Worm (Caenorhabditis elegans) whole organism, midembryonic: ENCODE measurements around the gene D1054.1.

Source experiments
- T22C8.4 ChIP-seq: fragments of 200-800 bp; sonication (Bioruptor generic); IDR thresholded peaks from 2 replicates; pipeline ENCODE4 v1.3.6; 2022; ENCODE audit warnings: missing genetic modification characterization, missing compliant biosample characterization
- cog-1 ChIP-seq: sonication (generic microtip); optimal IDR thresholded peaks from 2 replicates; lab custom pipeline; 2016; ENCODE audit warnings: missing genetic modification characterization, missing compliant biosample characterization
- flt-1 ChIP-seq: fragments of 200-800 bp; sonication (Bioruptor generic); IDR thresholded peaks from 2 replicates; pipeline ENCODE4 v1.3.6; 2022; ENCODE audit warnings: missing genetic modification characterization, missing compliant biosample characterization
- klf-2 ChIP-seq: fragments of 200-800 bp; sonication (Bioruptor generic); conservative IDR thresholded peaks from 2 replicates; pipeline ENCODE4 v1.3.6; 2022; ENCODE audit warnings: missing genetic modification reagents, missing genetic modification characterization, missing compliant biosample characterization
- med-1 ChIP-seq: sonication (generic microtip); optimal IDR thresholded peaks from 2 replicates; lab custom pipeline; 2017; ENCODE audit warnings: missing genetic modification characterization, mild to moderate bottlenecking, missing compliant biosample characterization, antibody characterized with exemption, missing genetic modification reagents; ENCODE audit not compliant: insufficient read depth
- tab-1 ChIP-seq: fragments of 200-800 bp; sonication (Bioruptor generic); IDR thresholded peaks from 2 replicates; pipeline ENCODE4 v1.3.6; 2022; ENCODE audit warnings: missing genetic modification characterization, missing compliant biosample characterization
- ztf-23 ChIP-seq: fragments of 200-800 bp; sonication (Bioruptor generic); IDR thresholded peaks from 2 replicates; pipeline ENCODE4 v1.3.6; 2022; ENCODE audit warnings: missing genetic modification reagents, missing genetic modification characterization, missing compliant biosample characterization
- ztf-29 ChIP-seq: fragments of 200-800 bp; sonication (Bioruptor generic); IDR thresholded peaks from 2 replicates; pipeline ENCODE4 v1.3.6; 2022; ENCODE audit warnings: missing genetic modification reagents, missing genetic modification characterization, missing compliant biosample characterization

- TF ChIP-seq ztf-23 (no peak), flt-1 (GFP tag; lab: Robert Waterston, UW) (no peak), tab-1 (GFP tag; lab: Robert Waterston, UW) (no peak), klf-2 (GFP tag; lab: Robert Waterston, UW) (no peak), ztf-29 (no peak), med-1 (GFP tag; lab: Kevin White, UChicago) (no peak), T22C8.4 (GFP tag; lab: Robert Waterston, UW) (no peak), cog-1 (no peak)
Measured at ce11 chrV:10736756-10737155, 33.3 kb downstream of the D1054.1 start, which contains the start of the genes mre-11 and wdr-5.3.
